Worm (Caenorhabditis elegans): ENCODE data around the gene C38C3.3.

- TF ChIP-seq unc-55 (GFP tag; optimal IDR thresholded peaks at IDR 0.05), result no peak
- no peak for TF ChIP-seq unc-62 (GFP tag; optimal IDR thresholded peaks at IDR 0.05)
- TF ChIP-seq snpc-4 (tag; optimal IDR thresholded peaks at IDR 0.05), result no peak
- no peak for TF ChIP-seq zag-1 (tag; optimal IDR thresholded peaks at IDR 0.05)
- TF ChIP-seq alr-1 (tag; optimal IDR thresholded peaks at IDR 0.05), result no peak
- no peak for TF ChIP-seq mdl-1 (tag; optimal IDR thresholded peaks at IDR 0.05)
- TF ChIP-seq unc-39 (tag; optimal IDR thresholded peaks at IDR 0.05), result no peak
Measured at ce11 chrV:1494469-1494868, 965 bp upstream of the C38C3.3 start, which contains the start of gene spig-7.
